Fruit fly (Drosophila melanogaster): Measurements from ENCODE around the gene schlank.

- TF ChIP-seq insv (optimal IDR thresholded peaks at IDR 0.05), result no peak
- TF ChIP-seq h (optimal IDR thresholded peaks at IDR 0.05), result no peak
- no peak for TF ChIP-seq psq (optimal IDR thresholded peaks at IDR 0.05)
- no peak for TF ChIP-seq Sin3A (optimal IDR thresholded peaks at IDR 0.05)
- TF ChIP-seq ttk (optimal IDR thresholded peaks at IDR 0.05), result peak; percentile 51
- no peak for TF ChIP-seq Myc (optimal IDR thresholded peaks at IDR 0.05)
Observed at dm6 chrX:6266092-6266491, 936 bp downstream of the schlank start.

Data from Kc167 (cell line).